Fruit fly (Drosophila melanogaster): ENCODE measurements around the gene Klp67A.

The Klp67A gene

dm6 chr3L:9377198-9378035 is 10.6 kb upstream of the Klp67A start, which contains the start of gene Hsp26 (continued):
- TF ChIP-seq dac (GFP tag; optimal IDR thresholded peaks at IDR 0.05) (peak; percentile 55), Met (GFP tag; optimal IDR thresholded peaks at IDR 0.05) (peak; percentile 94), spab (GFP tag; optimal IDR thresholded peaks at IDR 0.05) (peak; percentile 79), CG6163 (GFP tag; IDR thresholded peaks at IDR 0.05) (peak; percentile 96), topi (GFP tag; optimal IDR thresholded peaks at IDR 0.05) (peak; percentile 94), CG3919 (GFP tag; optimal IDR thresholded peaks at IDR 0.05) (peak; percentile 94), CG1621 (tag; optimal IDR thresholded peaks at IDR 0.05) (peak; percentile 72), Eip75B (GFP tag; optimal IDR thresholded peaks at IDR 0.05) (peak; percentile 97), CG8632 (GFP tag; optimal IDR thresholded peaks at IDR 0.05) (peak; percentile 95), net (GFP tag; optimal IDR thresholded peaks at IDR 0.05) (peak; percentile 96)

dm6 chr3L:9376573-9376972 is 9.7 kb upstream of the Klp67A start:
- TF ChIP-seq Eip75B (GFP tag; optimal IDR thresholded peaks at IDR 0.05) (no peak), Gug (GFP tag; IDR thresholded peaks at IDR 0.05) (no peak), CG6276 (GFP tag; optimal IDR thresholded peaks at IDR 0.05) (no peak), CG3919 (GFP tag; optimal IDR thresholded peaks at IDR 0.05) (no peak), Sox15 (GFP tag; optimal IDR thresholded peaks at IDR 0.05) (no peak), CG6808 (GFP tag; optimal IDR thresholded peaks at IDR 0.05) (no peak)

dm6 chr3L:9375130-9375529 is 8.3 kb upstream of the Klp67A start, which contains the start of gene CG4461:
TSS of gene CG4461 (plus strand) at chr3L:9375430.
- TF ChIP-seq CG11902 (GFP tag; optimal IDR thresholded peaks at IDR 0.05), result no peak
- no peak for TF ChIP-seq Eip75B (GFP tag; optimal IDR thresholded peaks at IDR 0.05)
- no peak for TF ChIP-seq CG8119 (GFP tag; IDR thresholded peaks at IDR 0.05)
- no peak for TF ChIP-seq CG6163 (GFP tag; IDR thresholded peaks at IDR 0.05)
- no peak for TF ChIP-seq spab (GFP tag; optimal IDR thresholded peaks at IDR 0.05)
- TF ChIP-seq CG32006 (GFP tag; optimal IDR thresholded peaks at IDR 0.05), result no peak
- no peak for TF ChIP-seq Ets96B (tag; optimal IDR thresholded peaks at IDR 0.05)
- no peak for TF ChIP-seq CG3032 (tag; optimal IDR thresholded peaks at IDR 0.05)
- no peak for TF ChIP-seq ss (GFP tag; optimal IDR thresholded peaks at IDR 0.05)
- TF ChIP-seq CG6276 (GFP tag; optimal IDR thresholded peaks at IDR 0.05), result no peak
- TF ChIP-seq Smox (GFP tag; optimal IDR thresholded peaks at IDR 0.05), result no peak
- TF ChIP-seq cyc (GFP tag; optimal IDR thresholded peaks at IDR 0.05), result no peak
- TF ChIP-seq Blimp-1 (GFP tag; optimal IDR thresholded peaks at IDR 0.05), result no peak
- TF ChIP-seq CG8632 (GFP tag; optimal IDR thresholded peaks at IDR 0.05), result no peak
- no peak for TF ChIP-seq Lpt (GFP tag; optimal IDR thresholded peaks at IDR 0.05)
- no peak for TF ChIP-seq esn (GFP tag; optimal IDR thresholded peaks at IDR 0.05)
- no peak for TF ChIP-seq lz (GFP tag; optimal IDR thresholded peaks at IDR 0.05)
- no peak for TF ChIP-seq acj6 (GFP tag; optimal IDR thresholded peaks at IDR 0.05)
- no peak for TF ChIP-seq topi (GFP tag; optimal IDR thresholded peaks at IDR 0.05)
- no peak for TF ChIP-seq CG3919 (GFP tag; optimal IDR thresholded peaks at IDR 0.05)

- peak; percentile 62 for TF ChIP-seq Lpt (GFP tag; optimal IDR thresholded peaks at IDR 0.05)
- peak; percentile 53 for TF ChIP-seq CG9139 (GFP tag; optimal IDR thresholded peaks at IDR 0.05)
- peak; percentile 65 for TF ChIP-seq Sox102F (GFP tag; optimal IDR thresholded peaks at IDR 0.05)
- TF ChIP-seq dac (GFP tag; optimal IDR thresholded peaks at IDR 0.05), result peak; percentile 49
- peak; percentile 18 for TF ChIP-seq CG6854 (GFP tag; optimal IDR thresholded peaks at IDR 0.05)
- peak; percentile 90 for TF ChIP-seq CG15336 (GFP tag; IDR thresholded peaks at IDR 0.05)
- TF ChIP-seq OdsH (GFP tag; optimal IDR thresholded peaks at IDR 0.05), result peak; percentile 78
- TF ChIP-seq Blimp-1 (GFP tag; optimal IDR thresholded peaks at IDR 0.05), result peak; percentile 27
- TF ChIP-seq achi (GFP tag; optimal IDR thresholded peaks at IDR 0.05), result peak; percentile 83
- peak; percentile 65 for TF ChIP-seq CG7368 (GFP tag; optimal IDR thresholded peaks at IDR 0.05)
- peak; percentile 83 for TF ChIP-seq CG6276 (GFP tag; optimal IDR thresholded peaks at IDR 0.05)
- TF ChIP-seq CG11294 (GFP tag; IDR thresholded peaks at IDR 0.05), result peak; percentile 73
- TF ChIP-seq Eip93F (GFP tag; optimal IDR thresholded peaks at IDR 0.05), result peak; percentile 25
- peak; percentile 82 for TF ChIP-seq svp (GFP tag)
- peak; percentile 54 for TF ChIP-seq vri (GFP tag; optimal IDR thresholded peaks at IDR 0.05)
- TF ChIP-seq CG16779 (tag; optimal IDR thresholded peaks at IDR 0.05), result peak; percentile 72
- peak; percentile 91 for TF ChIP-seq CG8119 (GFP tag; IDR thresholded peaks at IDR 0.05)
- peak; percentile 85 for TF ChIP-seq CG6163 (GFP tag; IDR thresholded peaks at IDR 0.05)
- peak; percentile 73 for TF ChIP-seq CG4318 (GFP tag; optimal IDR thresholded peaks at IDR 0.05)
- TF ChIP-seq eg (GFP tag; IDR thresholded peaks at IDR 0.05), result peak; percentile 86
- no peak for TF ChIP-seq ss (GFP tag; optimal IDR thresholded peaks at IDR 0.05)
- peak; percentile 69 for TF ChIP-seq Sox14 (GFP tag; optimal IDR thresholded peaks at IDR 0.05)
- TF ChIP-seq CG8319 (GFP tag; optimal IDR thresholded peaks at IDR 0.05), result peak; percentile 46
Measured at dm6 chr3L:9373374-9374004, 6.6 kb upstream of the Klp67A start.
